Worm (Caenorhabditis elegans) whole organism, L2 larva: ENCODE data around the gene clec-238.

Experiments
- R02D3.7 ChIP-seq: fragments of 150-350 bp; optimal IDR thresholded peaks from 2 replicates; lab custom pipeline; 2014; ENCODE audit warnings: missing biosample characterization, missing genetic modification characterization
- Y55F3AM.14 ChIP-seq: fragments of 200-800 bp; sonication (Bioruptor generic); optimal IDR thresholded peaks from 2 replicates; lab custom pipeline; 2018; ENCODE audit warnings: mild to moderate bottlenecking, missing genetic modification characterization, missing compliant biosample characterization
- alr-1 ChIP-seq: fragments of 150-350 bp; optimal IDR thresholded peaks from 2 replicates; lab custom pipeline; 2014; ENCODE audit warnings: missing biosample characterization, missing genetic modification characterization
- aly-2 ChIP-seq: fragments of 150-350 bp; optimal IDR thresholded peaks from 2 replicates; lab custom pipeline; 2014; ENCODE audit warnings: missing biosample characterization, missing genetic modification characterization
- ama-1 ChIP-seq: fragments of 150-350 bp; optimal IDR thresholded peaks from 2 replicates; lab custom pipeline; 2018; ENCODE audit warnings: inconsistent platforms
- ceh-16 ChIP-seq: fragments of 150-350 bp; optimal IDR thresholded peaks from 2 replicates; lab custom pipeline; 2014; ENCODE audit warnings: missing biosample characterization, missing genetic modification characterization
- ceh-82 ChIP-seq: fragments of 150-350 bp; optimal IDR thresholded peaks from 2 replicates; lab custom pipeline; 2014; ENCODE audit warnings: missing biosample characterization, missing genetic modification characterization
- crh-2 ChIP-seq: sonication (generic microtip); optimal IDR thresholded peaks from 2 replicates; lab custom pipeline; 2017; ENCODE audit warnings: missing biosample characterization, missing genetic modification characterization
- egl-27 ChIP-seq: sonication (generic microtip); optimal IDR thresholded peaks from 3 replicates; lab custom pipeline; 2017; ENCODE audit warnings: missing biosample characterization, missing genetic modification reagents, missing genetic modification characterization
- elt-1 ChIP-seq: fragments of 150-350 bp; optimal IDR thresholded peaks from 2 replicates; lab custom pipeline; 2014; ENCODE audit warnings: missing biosample characterization, missing genetic modification characterization
- elt-3 ChIP-seq: sonication (generic microtip); optimal IDR thresholded peaks from 2 replicates; lab custom pipeline; 2017; ENCODE audit warnings: missing biosample characterization, missing genetic modification characterization
- fos-1 ChIP-seq: fragments of 150-350 bp; optimal IDR thresholded peaks from 2 replicates; lab custom pipeline; 2014; ENCODE audit warnings: missing biosample characterization, missing genetic modification characterization
- gmeb-1 ChIP-seq: fragments of 150-350 bp; optimal IDR thresholded peaks from 2 replicates; lab custom pipeline; 2014; ENCODE audit warnings: missing biosample characterization, missing genetic modification characterization
- lin-13 ChIP-seq: fragments of 150-350 bp; optimal IDR thresholded peaks from 2 replicates; lab custom pipeline; 2014; ENCODE audit warnings: missing biosample characterization, missing genetic modification reagents, missing genetic modification characterization
- lin-39 ChIP-seq: fragments of 150-350 bp; optimal IDR thresholded peaks from 2 replicates; lab custom pipeline; 2014; ENCODE audit warnings: missing biosample characterization, missing genetic modification reagents, missing genetic modification characterization
- lsy-2 ChIP-seq, 2 experiments: fragments of 150-350 bp in 1 of 2; sonication (generic microtip) in 1 of 2; optimal IDR thresholded peaks; 2 replicates each; lab custom pipeline; 2014 to 2017; ENCODE audit warnings: missing biosample characterization in 2 of 2, missing genetic modification characterization in 2 of 2
- mbf-1 ChIP-seq: sonication (generic microtip); optimal IDR thresholded peaks from 2 replicates; lab custom pipeline; 2017; ENCODE audit warnings: missing biosample characterization, missing genetic modification characterization
- nhr-10 ChIP-seq: sonication (generic microtip); optimal IDR thresholded peaks from 2 replicates; lab custom pipeline; 2017; ENCODE audit warnings: missing biosample characterization, missing genetic modification characterization
- nhr-11 ChIP-seq: fragments of 150-350 bp; optimal IDR thresholded peaks from 2 replicates; lab custom pipeline; 2014; ENCODE audit warnings: missing biosample characterization, missing genetic modification characterization
- nhr-129 ChIP-seq: fragments of 150-350 bp; optimal IDR thresholded peaks from 2 replicates; lab custom pipeline; 2014; ENCODE audit warnings: missing biosample characterization, missing genetic modification characterization
- nhr-21 ChIP-seq: fragments of 150-350 bp; optimal IDR thresholded peaks from 2 replicates; lab custom pipeline; 2014; ENCODE audit warnings: missing biosample characterization, missing genetic modification characterization
- nhr-237 ChIP-seq: fragments of 150-350 bp; optimal IDR thresholded peaks from 2 replicates; lab custom pipeline; 2014; ENCODE audit warnings: missing biosample characterization, missing genetic modification characterization
- nhr-6 ChIP-seq: fragments of 150-350 bp; optimal IDR thresholded peaks from 2 replicates; lab custom pipeline; 2014; ENCODE audit warnings: missing biosample characterization, missing genetic modification characterization
- peb-1 ChIP-seq: fragments of 150-350 bp; optimal IDR thresholded peaks from 2 replicates; lab custom pipeline; 2014; ENCODE audit warnings: missing biosample characterization, missing genetic modification characterization
- sem-4 ChIP-seq: fragments of 150-350 bp; optimal IDR thresholded peaks from 2 replicates; lab custom pipeline; 2014; ENCODE audit warnings: missing biosample characterization, missing genetic modification reagents, missing genetic modification characterization
- skn-1 ChIP-seq: sonication (generic microtip); optimal IDR thresholded peaks from 2 replicates; lab custom pipeline; 2017; ENCODE audit warnings: missing biosample characterization, missing genetic modification characterization
- sma-3 ChIP-seq: sonication (generic microtip); optimal IDR thresholded peaks from 2 replicates; lab custom pipeline; 2016; ENCODE audit warnings: missing genetic modification reagents, missing genetic modification characterization, missing compliant biosample characterization
- snpc-4 ChIP-seq: fragments of 150-350 bp; optimal IDR thresholded peaks from 2 replicates; lab custom pipeline; 2014; ENCODE audit warnings: missing biosample characterization, missing genetic modification characterization
- unc-39 ChIP-seq: fragments of 150-350 bp; optimal IDR thresholded peaks from 2 replicates; lab custom pipeline; 2014; ENCODE audit warnings: missing biosample characterization, missing genetic modification characterization
- unc-55 ChIP-seq: fragments of 150-350 bp; sonication (generic microtip); optimal IDR thresholded peaks from 3 replicates; lab custom pipeline; 2014; ENCODE audit warnings: missing biosample characterization, missing genetic modification reagents, missing genetic modification characterization
- unc-62 ChIP-seq: fragments of 150-350 bp; optimal IDR thresholded peaks from 2 replicates; lab custom pipeline; 2014; ENCODE audit warnings: missing biosample characterization, missing genetic modification reagents, missing genetic modification characterization
- zag-1 ChIP-seq: fragments of 150-350 bp; optimal IDR thresholded peaks from 2 replicates; lab custom pipeline; 2014; ENCODE audit warnings: missing biosample characterization, missing genetic modification characterization
- ztf-1 ChIP-seq: fragments of 200-800 bp; sonication (Bioruptor generic); conservative IDR thresholded peaks from 2 replicates; pipeline ENCODE4 v1.3.6; 2022; ENCODE audit warnings: missing genetic modification characterization, missing compliant biosample characterization
- ztf-4 ChIP-seq: fragments of 150-350 bp; optimal IDR thresholded peaks from 2 replicates; lab custom pipeline; 2014; ENCODE audit warnings: missing biosample characterization, missing genetic modification characterization

clec-238 gene

ce11 chrV:16911294-16911693, 40.3 kb upstream of the clec-238 start:
- TF ChIP-seq fos-1 (tag; lab: Kevin White, UChicago): peak; percentile 44
- no peak for TF ChIP-seq lin-39 (tag; lab: Kevin White, UChicago)
- no peak for TF ChIP-seq sma-3

DNA sequence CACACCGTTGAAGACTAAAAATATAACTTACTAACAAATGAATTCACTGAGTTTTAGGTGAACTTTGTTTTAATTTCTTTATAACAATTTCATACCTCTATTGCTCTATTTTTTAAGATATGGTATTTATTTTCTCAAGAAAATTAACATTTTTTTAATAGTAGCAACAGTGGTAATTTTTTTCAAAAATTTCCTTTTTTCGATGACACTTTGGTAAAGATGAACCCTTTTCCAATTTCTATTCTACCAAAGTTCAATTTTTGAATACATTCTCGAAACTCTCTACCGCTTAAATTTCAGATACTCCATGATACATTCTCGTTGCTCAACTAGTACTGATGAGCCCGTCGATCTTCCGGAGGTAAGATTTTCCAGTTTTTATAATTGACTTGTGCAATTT, 39.7 kb upstream of the clec-238 start, which contains the start of gene nhr-116:
Gene nhr-116 (plus strand): TSS at position 301 of the 400 bp plus-strand sequence.
- no peak for TF ChIP-seq lin-13 (GFP tag; lab: Kevin White, UChicago)
- no peak for TF ChIP-seq nhr-10 (tag; lab: Kevin White, UChicago)
- no peak for TF ChIP-seq unc-55 (GFP tag; lab: Kevin White, UChicago)
- TF ChIP-seq ztf-4: no peak
- no peak for TF ChIP-seq elt-1 (tag; lab: Kevin White, UChicago)
- no peak for TF ChIP-seq nhr-237 (tag; lab: Kevin White, UChicago)
- TF ChIP-seq crh-2 (tag; lab: Kevin White, UChicago): no peak

DNA sequence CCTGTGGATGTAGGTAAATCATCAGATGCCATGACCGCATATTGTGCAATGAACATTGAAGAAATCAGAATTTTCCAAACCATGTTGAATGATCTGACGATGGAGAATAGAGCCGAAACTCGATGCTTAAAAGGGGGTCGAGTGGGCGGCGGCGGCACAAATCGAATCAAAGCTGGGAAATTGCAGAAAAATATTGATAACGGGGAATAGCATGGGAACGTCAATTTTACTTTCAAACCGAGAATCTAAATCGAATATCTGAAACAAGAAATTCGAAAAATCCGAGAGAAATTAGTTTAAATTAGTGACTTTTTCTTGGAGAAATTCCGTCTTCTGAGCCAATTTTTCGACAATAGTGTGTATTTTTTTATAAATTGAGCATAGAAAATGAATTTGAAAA, 35.5 kb upstream of the clec-238 start, which contains the start of gene F09C6.10:
Gene F09C6.10 (minus strand): TSS at position 101 of the 400 bp plus-strand sequence.
- TF ChIP-seq ceh-82 (tag; lab: Kevin White, UChicago) (no peak), skn-1 (tag; lab: Kevin White, UChicago) (no peak), gmeb-1 (tag; lab: Kevin White, UChicago) (no peak), alr-1 (tag; lab: Kevin White, UChicago) (no peak), nhr-10 (tag; lab: Kevin White, UChicago) (no peak), unc-39 (tag; lab: Kevin White, UChicago) (no peak)

DNA sequence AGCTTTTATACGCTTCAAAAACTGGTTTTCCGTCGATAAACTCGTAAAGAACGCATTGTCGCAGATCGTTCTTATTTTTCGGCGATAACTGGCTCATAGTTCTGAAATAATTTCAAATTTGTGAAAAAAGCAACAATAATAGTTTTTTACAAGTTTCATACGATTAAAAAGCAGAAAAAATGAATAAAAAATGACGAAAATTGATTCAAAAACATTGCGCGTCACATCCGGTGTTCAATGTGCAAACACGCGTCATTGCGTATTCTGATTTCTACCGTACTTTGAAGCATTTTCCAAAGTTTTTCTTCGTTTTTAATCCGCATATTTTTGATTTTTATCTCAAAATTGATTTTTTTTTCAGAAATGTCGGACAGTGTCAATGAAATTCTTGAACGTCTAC, 33.2 kb upstream of the clec-238 start, which contains the start of the genes fbxa-206 and Y102A5C.2:
Gene fbxa-206 (minus strand): TSS at position 101 of the 400 bp plus-strand sequence.
Gene Y102A5C.2 (plus strand): TSS at position 354 of the 400 bp plus-strand sequence.
- TF ChIP-seq sem-4 (tag; lab: Kevin White, UChicago) (no peak), elt-1 (tag; lab: Kevin White, UChicago) (no peak), gmeb-1 (tag; lab: Kevin White, UChicago) (no peak), nhr-21 (no peak), mbf-1 (tag; lab: Kevin White, UChicago) (no peak), alr-1 (tag; lab: Kevin White, UChicago) (no peak), nhr-11 (tag; lab: Kevin White, UChicago) (no peak), Y55F3AM.14 (no peak), sma-3 (no peak), unc-62 (GFP tag; lab: Kevin White, UChicago) (no peak), snpc-4 (tag; lab: Kevin White, UChicago) (no peak)

DNA sequence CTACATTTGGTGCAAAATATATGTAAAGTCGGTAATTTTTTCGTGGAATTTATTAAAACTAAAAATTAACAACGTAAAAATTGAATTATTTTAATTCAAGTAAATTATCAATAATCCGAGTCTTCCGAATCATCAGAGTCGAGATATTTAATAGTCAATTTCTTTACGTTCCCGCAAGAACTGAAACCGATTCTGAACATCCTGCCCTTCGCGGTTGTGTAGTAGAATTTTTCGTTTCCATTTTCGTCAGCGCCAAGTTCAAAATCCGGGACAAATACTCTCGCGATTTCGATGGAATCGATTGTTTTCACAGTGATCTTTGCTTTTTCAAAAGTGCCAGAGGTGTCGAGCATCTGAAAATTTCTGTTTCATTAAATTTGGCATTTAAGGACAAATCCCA, 31.9 kb upstream of the clec-238 start:
- TF ChIP-seq ztf-1: no peak
- no peak for TF ChIP-seq ceh-16
- no peak for TF ChIP-seq gmeb-1 (tag; lab: Kevin White, UChicago)
- TF ChIP-seq nhr-6 (tag; lab: Kevin White, UChicago): no peak
- TF ChIP-seq nhr-21: no peak
- TF ChIP-seq, all 48 proteins: peak for 0

DNA sequence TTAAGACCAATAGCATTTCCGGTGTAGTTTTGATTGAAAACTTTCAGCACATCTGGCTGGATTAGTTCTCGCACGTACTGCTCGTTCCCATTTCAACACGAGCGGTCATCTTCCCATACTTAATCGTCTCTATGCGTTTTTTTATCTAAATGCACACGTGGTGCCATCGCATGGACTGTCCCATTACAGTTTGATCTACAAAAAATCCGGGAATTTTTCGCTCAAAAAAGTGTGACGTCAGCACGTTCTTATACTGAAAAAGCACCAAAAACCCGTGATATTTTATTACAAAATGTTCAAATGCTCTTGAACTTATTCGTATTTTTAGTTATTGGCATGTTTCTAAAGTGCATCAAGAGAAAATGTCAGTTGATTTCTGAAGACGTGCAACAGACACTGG, 29.7 kb upstream of the clec-238 start, which contains the start of gene Y102A5C.4:
Gene Y102A5C.4 (plus strand): TSS at position 301 of the 400 bp plus-strand sequence.
- TF ChIP-seq lsy-2 (tag; optimal IDR thresholded peaks at IDR 0.05; lab: Kevin White, UChicago) (no peak), egl-27 (tag; lab: Kevin White, UChicago) (no peak), R02D3.7 (tag; lab: Kevin White, UChicago) (no peak), unc-39 (tag; lab: Kevin White, UChicago) (no peak), sma-3 (no peak), skn-1 (tag; lab: Kevin White, UChicago) (no peak), nhr-129 (tag; lab: Kevin White, UChicago) (no peak), elt-3 (tag; lab: Kevin White, UChicago) (no peak), zag-1 (tag; lab: Kevin White, UChicago) (no peak), peb-1 (tag; lab: Kevin White, UChicago) (no peak), snpc-4 (tag; lab: Kevin White, UChicago) (no peak), sem-4 (tag; lab: Kevin White, UChicago) (no peak), aly-2 (no peak), nhr-11 (tag; lab: Kevin White, UChicago) (no peak), ztf-1 (no peak), ama-1 (lab: Kevin White, UChicago) (no peak)
